Fruit fly (Drosophila melanogaster) Kc167 (cell line): ENCODE measurements around the gene Obp19d.
"Not testable (repeated sequence)": the region's sequence is repeated elsewhere in the genome, so short reads cannot be mapped to it uniquely, and the experiment has no call there.

Experiments
- Myc ChIP-seq: fragments of >200 bp; optimal IDR thresholded peaks from 2 replicates; lab custom pipeline; 2017; ENCODE audit warnings: missing external identifiers
- Sin3A ChIP-seq: fragments of >200 bp; optimal IDR thresholded peaks from 2 replicates; lab custom pipeline; 2018; ENCODE audit warnings: missing external identifiers
- h ChIP-seq: fragments of >200 bp; optimal IDR thresholded peaks from 3 replicates; lab custom pipeline; 2018; ENCODE audit warnings: missing external identifiers
- insv ChIP-seq: fragments of >200 bp; optimal IDR thresholded peaks from 3 replicates; lab custom pipeline; 2018; ENCODE audit warnings: missing external identifiers
- psq ChIP-seq: fragments of >200 bp; optimal IDR thresholded peaks from 2 replicates; lab custom pipeline; 2017; ENCODE audit warnings: missing external identifiers
- ttk ChIP-seq: sonication (Bioruptor generic); optimal IDR thresholded peaks from 2 replicates; lab custom pipeline; 2017; ENCODE audit warnings: missing external identifiers

The Obp19d gene

dm6 chrX:20418864-20419263 is 549 bp upstream of the Obp19d start, which contains the start of gene Obp19c:
Gene Obp19c (minus strand): TSS chrX:20418964.
- TF ChIP-seq h (no peak), Sin3A (no peak), Myc (lab: Kevin White, UChicago) (no peak), psq (no peak), insv (lab: Kevin White, UChicago) (no peak), ttk (lab: Kevin White, UChicago) (no peak)

DNA sequence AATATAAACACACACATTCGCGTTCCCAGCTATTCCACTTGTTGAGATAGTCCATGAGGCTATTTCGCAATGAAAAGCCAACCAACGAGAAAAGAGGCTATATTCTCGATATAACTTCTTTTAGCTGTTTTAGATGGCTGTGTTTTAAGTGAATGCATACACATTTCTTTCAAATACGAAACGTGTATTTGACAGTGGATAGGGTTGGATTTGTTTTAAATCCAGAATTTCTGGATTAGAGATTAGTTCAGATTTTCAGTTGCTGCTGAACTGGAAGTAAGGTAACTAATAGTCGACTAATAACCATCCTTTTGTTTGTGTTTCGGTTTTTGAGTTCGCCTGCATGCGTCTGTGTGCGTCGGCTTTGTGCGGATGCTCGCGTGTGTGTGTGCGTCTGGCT is 3.7 kb downstream of the Obp19d start:
- TF ChIP-seq ttk (lab: Kevin White, UChicago) (no peak), h (no peak), Sin3A (no peak), Myc (lab: Kevin White, UChicago) (no peak), insv (lab: Kevin White, UChicago) (no peak), psq (no peak)

- TF ChIP-seq Myc (lab: Kevin White, UChicago) (no peak), insv (lab: Kevin White, UChicago) (no peak), ttk (lab: Kevin White, UChicago) (no peak), psq (no peak), h (no peak), Sin3A (no peak)
Observed at dm6 chrX:20423747-20424165, 4.3 kb downstream of the Obp19d start, which contains the start of the genes Pp4-19C and cactin. Gene Pp4-19C (minus strand): TSS chrX:20424002. Gene cactin (plus strand): TSS chrX:20424069.

dm6 chrX:20426818-20427217 is 7.4 kb downstream of the Obp19d start, which contains the start of gene CG15456:
Gene CG15456 (minus strand): TSS chrX:20427042.
- TF ChIP-seq Myc (lab: Kevin White, UChicago) (no peak), psq (no peak), h (no peak), ttk (lab: Kevin White, UChicago) (no peak), Sin3A (no peak)

DNA sequence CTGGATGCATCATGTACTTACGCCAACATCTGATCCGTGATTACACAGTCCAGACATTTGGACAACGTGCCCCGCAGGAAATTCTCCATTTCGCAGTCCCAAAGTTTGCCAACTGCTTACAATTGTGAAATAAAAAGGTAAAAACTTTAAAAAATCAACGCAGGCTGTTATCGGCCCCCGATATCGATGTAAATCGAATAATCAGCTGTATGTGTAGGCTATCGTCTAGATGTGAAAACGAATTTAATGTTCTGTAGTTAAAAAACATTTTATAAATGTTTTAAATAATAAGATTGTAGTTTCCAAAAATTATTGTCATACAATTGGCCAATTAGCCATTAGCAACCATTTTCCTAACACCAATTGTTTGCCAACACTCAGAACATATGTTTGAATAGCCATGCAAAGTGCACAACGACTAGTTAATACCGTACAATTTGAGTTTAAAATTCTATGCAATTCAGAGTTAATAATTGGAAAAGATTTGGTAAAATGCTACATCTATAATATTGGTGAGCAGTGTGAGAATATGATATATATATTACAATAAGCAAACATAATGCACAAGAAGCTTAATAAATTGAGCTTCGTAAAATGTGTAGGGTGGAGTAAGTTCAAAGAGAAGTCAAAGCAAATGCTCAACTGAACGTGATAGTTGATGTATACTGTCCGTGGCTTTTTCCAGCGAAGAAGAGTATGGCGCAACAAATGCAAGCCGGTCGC is 10.2 kb downstream of the Obp19d start, which contains the start of the genes CG11710 and mal:
Gene CG11710, minus strand, starts transcription at position 192 of the 723 bp plus-strand sequence.
Gene mal, plus strand, starts transcription at position 194 of the 723 bp plus-strand sequence.
- no peak for TF ChIP-seq h
- TF ChIP-seq ttk (lab: Kevin White, UChicago), result no peak
- no peak for TF ChIP-seq Sin3A
- no peak for TF ChIP-seq Myc (lab: Kevin White, UChicago)
- no peak for TF ChIP-seq psq
- TF ChIP-seq insv (lab: Kevin White, UChicago), result no peak

DNA sequence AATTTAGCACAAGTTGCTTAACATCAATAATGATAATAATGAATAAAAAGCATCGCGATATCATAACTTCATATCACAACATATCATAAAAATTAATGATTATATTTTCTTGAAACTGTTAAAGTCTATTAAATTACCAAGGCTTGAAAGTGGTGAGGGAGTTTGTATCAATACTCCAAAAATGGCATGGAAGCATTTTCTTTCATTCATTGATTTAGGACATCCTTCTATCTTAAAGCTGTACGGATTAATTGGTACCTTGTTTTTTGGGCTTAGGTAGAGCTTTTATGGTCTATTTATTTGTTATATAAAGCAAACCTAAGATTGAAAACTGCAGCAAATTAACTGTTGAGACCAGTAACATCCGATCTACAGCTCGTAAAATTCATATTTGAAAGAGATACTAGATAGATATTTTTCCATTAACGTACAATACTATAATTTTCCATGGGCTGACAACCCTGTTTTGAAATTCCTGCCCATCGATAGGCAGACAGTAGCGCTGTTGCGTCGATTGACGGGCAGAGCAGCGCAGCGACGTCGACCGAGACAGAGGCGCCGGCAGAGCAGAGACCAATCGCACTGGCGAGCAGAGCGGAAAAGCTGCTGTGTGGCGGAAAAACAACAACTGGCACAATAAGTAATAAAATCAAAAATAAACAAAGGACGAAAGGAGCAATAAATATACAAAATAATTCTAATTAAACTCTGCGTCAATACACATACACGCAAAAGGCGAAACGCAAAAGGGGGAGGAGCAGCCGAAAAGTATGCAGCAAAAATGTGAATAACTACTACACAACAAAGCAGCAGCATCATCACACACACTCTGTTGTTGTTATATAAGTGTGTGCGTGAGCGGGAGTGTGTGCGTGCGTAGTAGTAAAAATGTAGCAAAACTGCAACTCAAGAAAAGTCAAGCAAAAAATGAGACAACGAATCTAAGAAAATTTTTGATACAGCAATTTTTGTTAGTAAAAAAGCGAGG is 14.2 kb downstream of the Obp19d start, which contains the start of gene CG1695:
Gene CG1695, plus strand, starts transcription at position 606 of the 988 bp plus-strand sequence.
- TF ChIP-seq ttk (lab: Kevin White, UChicago) (no peak), insv (lab: Kevin White, UChicago) (no peak), Myc (lab: Kevin White, UChicago) (no peak), psq (no peak), Sin3A (no peak), h (no peak)

- TF ChIP-seq Myc (lab: Kevin White, UChicago) (no peak), Sin3A (no peak), ttk (lab: Kevin White, UChicago) (no peak), insv (lab: Kevin White, UChicago) (no peak), h (no peak), psq (no peak)
Observed at dm6 chrX:20434534-20434933, 15.1 kb downstream of the Obp19d start.

- TF ChIP-seq psq (no peak), insv (lab: Kevin White, UChicago) (no peak), h (no peak)
Observed at dm6 chrX:20436866-20437265, 17.5 kb downstream of the Obp19d start.

dm6 chrX:20446071-20446470 is 26.7 kb downstream of the Obp19d start, which contains the start of gene CG42578:
Gene CG42578 (plus strand): TSS chrX:20446371.
- TF ChIP-seq psq; ttk (lab: Kevin White, UChicago); Sin3A: not testable (repeated sequence)

DNA sequence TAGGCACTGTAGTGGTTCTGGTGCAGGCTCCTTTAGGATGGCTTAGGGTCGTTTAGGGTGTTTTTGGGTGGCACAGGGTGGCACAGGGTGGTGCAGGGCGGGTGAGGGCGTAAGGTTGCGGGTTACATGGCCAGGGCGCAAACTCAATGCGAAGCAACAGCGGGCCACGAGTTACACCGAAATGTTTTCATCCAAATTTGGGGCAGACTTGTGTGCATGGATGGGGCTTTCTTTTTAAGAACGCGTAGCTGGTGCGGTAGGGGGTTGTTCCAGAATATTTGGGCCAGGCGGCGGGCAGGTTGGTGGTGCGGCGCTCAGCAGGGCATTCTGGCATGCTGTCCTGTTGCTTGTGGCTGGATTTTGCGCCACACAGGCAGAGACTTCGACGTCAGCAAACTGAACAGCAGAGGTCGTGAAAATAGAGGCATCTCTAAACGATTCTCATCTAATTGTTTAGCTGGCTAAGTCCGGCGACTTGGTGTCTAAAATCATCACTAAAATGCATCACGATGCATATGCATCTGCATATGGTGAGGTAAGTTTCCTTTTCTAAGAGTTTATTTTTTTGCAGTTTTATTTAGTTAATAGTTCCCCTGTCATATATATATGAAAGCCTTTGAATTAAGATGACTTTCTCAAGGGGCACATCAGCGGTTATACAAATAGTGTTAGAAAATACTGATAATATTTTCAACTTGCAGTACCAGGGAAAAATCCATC is 28.6 kb downstream of the Obp19d start:
- TF ChIP-seq insv (lab: Kevin White, UChicago) (no peak), psq (no peak), ttk (lab: Kevin White, UChicago) (no peak)

dm6 chrX:20448828-20449427 is 29.5 kb downstream of the Obp19d start, which contains the start of gene tbc:
Gene tbc (plus strand): TSS chrX:20449331.
- TF ChIP-seq psq (no peak), Sin3A (no peak), ttk (lab: Kevin White, UChicago) (no peak), h (no peak), insv (lab: Kevin White, UChicago) (no peak), Myc (lab: Kevin White, UChicago) (no peak)
